Fruit fly (Drosophila melanogaster): ENCODE results near the gene CG13996.

DNA sequence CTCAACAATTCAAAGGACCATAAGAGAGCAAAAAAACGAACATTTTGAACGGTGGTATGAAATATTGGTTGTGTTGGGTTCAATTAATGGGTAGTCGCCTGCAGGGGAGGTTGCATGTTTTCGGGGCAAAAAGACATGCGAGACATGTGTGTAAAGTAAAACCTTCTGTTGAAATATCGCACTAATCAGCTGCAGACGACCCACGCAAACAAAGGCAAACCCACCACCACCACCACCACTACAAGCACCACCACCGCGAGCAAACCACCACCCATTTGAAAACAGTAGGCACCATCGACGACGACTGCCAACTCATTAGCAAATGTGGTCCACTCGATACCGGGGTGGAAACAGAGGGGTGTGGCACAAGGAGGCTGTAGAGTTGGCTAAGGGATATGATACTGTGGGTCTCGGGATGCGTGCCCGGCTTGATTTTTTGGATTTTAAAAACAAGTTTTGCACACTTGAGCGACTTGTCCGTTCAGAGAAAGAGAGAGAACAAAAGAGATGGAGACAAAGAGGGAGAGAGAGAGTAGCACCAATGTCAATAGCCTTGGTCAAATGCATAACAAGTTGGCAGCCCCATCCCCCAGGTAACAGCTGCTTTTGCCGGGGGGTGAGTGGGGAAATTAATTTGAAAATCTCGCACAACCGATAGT is 43.4 kb upstream of the CG13996 start:
- TF ChIP-seq psq (GFP tag; optimal IDR thresholded peaks at IDR 0.05), result peak; percentile 61
- no peak for TF ChIP-seq pan (optimal IDR thresholded peaks at IDR 0.05)
- TF ChIP-seq h (GFP tag; optimal IDR thresholded peaks at IDR 0.05), result peak; percentile 61
- TF ChIP-seq Jra (GFP tag; optimal IDR thresholded peaks at IDR 0.05), result no peak
- TF ChIP-seq Hr83 (GFP tag; optimal IDR thresholded peaks at IDR 0.05; ENCODE audit: poor library complexity, severe bottlenecking), result no peak
